Fruit fly (Drosophila melanogaster) whole organism, embryonic: ENCODE data around the gene Cdc5.
A peak's percentile ranks its signal among the peaks of the same experiment; 100 is the strongest.

Experiments used
- Antp ChIP-seq: fragments of 200-800 bp; sonication (Bioruptor generic); optimal IDR thresholded peaks from 3 replicates; lab custom pipeline; 2016; ENCODE audit warnings: missing biosample characterization, missing genetic modification characterization
- B-H2 ChIP-seq: fragments of 200-800 bp; sonication (Bioruptor generic); optimal IDR thresholded peaks from 2 replicates; lab custom pipeline; 2018; ENCODE audit warnings: missing biosample characterization, mild to moderate bottlenecking, missing genetic modification characterization
- CG10147 ChIP-seq: fragments of 200-800 bp; sonication (Bioruptor generic); optimal IDR thresholded peaks from 2 replicates; lab custom pipeline; 2019; ENCODE audit warnings: missing biosample characterization, mild to moderate bottlenecking, missing genetic modification characterization, moderate library complexity
- CG10274 ChIP-seq: fragments of 200-800 bp; sonication (Bioruptor generic); optimal IDR thresholded peaks from 3 replicates; lab custom pipeline; 2017; ENCODE audit warnings: missing biosample characterization, mild to moderate bottlenecking, missing genetic modification characterization
- CG10366 ChIP-seq: fragments of 200-800 bp; sonication (Bioruptor generic); IDR thresholded peaks from 2 replicates; pipeline ENCODE4 v1.3.6; 2022; ENCODE audit warnings: missing biosample characterization, missing genetic modification characterization
- CG10654 ChIP-seq: fragments of 200-800 bp; sonication (Bioruptor generic); optimal IDR thresholded peaks from 2 replicates; lab custom pipeline; 2016; ENCODE audit warnings: missing biosample characterization, missing genetic modification characterization
- CG12391 ChIP-seq: fragments of 200-800 bp; sonication (Bioruptor generic); optimal IDR thresholded peaks from 3 replicates; lab custom pipeline; 2018; ENCODE audit warnings: missing biosample characterization, mild to moderate bottlenecking, missing genetic modification characterization, moderate library complexity
- CG12659 ChIP-seq: fragments of 200-800 bp; sonication (Bioruptor generic); optimal IDR thresholded peaks from 3 replicates; lab custom pipeline; 2017; ENCODE audit warnings: mild to moderate bottlenecking, missing biosample characterization, missing genetic modification reagents, missing genetic modification characterization
- CG13775 ChIP-seq: fragments of 200-800 bp; sonication (Bioruptor generic); optimal IDR thresholded peaks from 3 replicates; lab custom pipeline; 2017; ENCODE audit warnings: missing biosample characterization, mild to moderate bottlenecking, missing genetic modification characterization
- CG15479 ChIP-seq: fragments of 200-800 bp; sonication (Bioruptor generic); optimal IDR thresholded peaks from 3 replicates; lab custom pipeline; 2019; ENCODE audit warnings: missing biosample characterization, mild to moderate bottlenecking, missing genetic modification characterization, moderate library complexity
- CG1602 ChIP-seq: fragments of 200-800 bp; sonication (Bioruptor generic); optimal IDR thresholded peaks from 3 replicates; lab custom pipeline; 2016; ENCODE audit warnings: missing biosample characterization, missing genetic modification characterization
- CG16815 ChIP-seq: fragments of 200-800 bp; sonication (Bioruptor generic); optimal IDR thresholded peaks from 3 replicates; lab custom pipeline; 2017; ENCODE audit warnings: missing biosample characterization, mild to moderate bottlenecking, missing genetic modification characterization
- CG2116 ChIP-seq: fragments of 200-800 bp; sonication (Bioruptor generic); optimal IDR thresholded peaks from 3 replicates; lab custom pipeline; 2018; ENCODE audit warnings: missing biosample characterization, mild to moderate bottlenecking, missing genetic modification characterization
- CG2678 ChIP-seq: fragments of 200-800 bp; sonication (Bioruptor generic); optimal IDR thresholded peaks from 3 replicates; lab custom pipeline; 2019; ENCODE audit warnings: missing biosample characterization, mild to moderate bottlenecking, missing genetic modification characterization, moderate library complexity
- CG31224 ChIP-seq: fragments of 200-800 bp; sonication (Bioruptor generic); IDR thresholded peaks from 2 replicates; pipeline ENCODE4 v1.3.6; 2022; ENCODE audit warnings: missing biosample characterization, missing genetic modification characterization
- CG31441 ChIP-seq: fragments of 200-800 bp; sonication (Bioruptor generic); IDR thresholded peaks from 2 replicates; pipeline ENCODE4 v1.3.6; 2022; ENCODE audit warnings: missing biosample characterization, missing genetic modification characterization
- CG3281 ChIP-seq: fragments of 200-800 bp; sonication (Bioruptor generic); optimal IDR thresholded peaks from 3 replicates; lab custom pipeline; 2017; ENCODE audit warnings: missing biosample characterization, mild to moderate bottlenecking, missing genetic modification characterization
- CG4328 ChIP-seq: fragments of 200-800 bp; sonication (Bioruptor generic); optimal IDR thresholded peaks from 3 replicates; lab custom pipeline; 2017; ENCODE audit warnings: missing biosample characterization, missing genetic modification reagents, missing genetic modification characterization
- CG4617 ChIP-seq: fragments of 200-800 bp; sonication (Bioruptor generic); optimal IDR thresholded peaks from 3 replicates; lab custom pipeline; 2016; ENCODE audit warnings: missing biosample characterization, missing genetic modification characterization, borderline replicate concordance
- CG4730 ChIP-seq: fragments of 200-800 bp; sonication (Bioruptor generic); IDR thresholded peaks from 2 replicates; pipeline ENCODE4 v1.3.6; 2022; ENCODE audit warnings: missing biosample characterization, missing genetic modification characterization
- CG6791 ChIP-seq: fragments of 200-800 bp; sonication (Bioruptor generic); IDR thresholded peaks from 3 replicates; pipeline ENCODE4 v1.3.6; 2022; ENCODE audit warnings: missing biosample characterization, missing genetic modification characterization; ENCODE audit not compliant: partially characterized antibody
- CG9797 ChIP-seq: fragments of 200-800 bp; sonication (Bioruptor generic); optimal IDR thresholded peaks from 3 replicates; lab custom pipeline; 2018; ENCODE audit warnings: missing biosample characterization, mild to moderate bottlenecking, missing genetic modification characterization
- CkIIα-i1 ChIP-seq: fragments of 200-800 bp; sonication (Bioruptor generic); IDR thresholded peaks from 2 replicates; pipeline ENCODE4 v1.3.6; 2022; ENCODE audit warnings: missing biosample characterization, missing genetic modification characterization
- CoRest ChIP-seq: fragments of 200-800 bp; sonication (Bioruptor generic); optimal IDR thresholded peaks from 3 replicates; lab custom pipeline; 2018; ENCODE audit warnings: missing biosample characterization, mild to moderate bottlenecking, missing genetic modification characterization, moderate library complexity
- D19B ChIP-seq: fragments of 200-800 bp; sonication (Bioruptor generic); optimal IDR thresholded peaks from 2 replicates; lab custom pipeline; 2017; ENCODE audit warnings: missing biosample characterization, mild to moderate bottlenecking, missing genetic modification characterization
- Dek ChIP-seq: fragments of 200-800 bp; sonication (Bioruptor generic); optimal IDR thresholded peaks from 3 replicates; lab custom pipeline; 2019; ENCODE audit warnings: missing biosample characterization, mild to moderate bottlenecking, missing genetic modification characterization, moderate library complexity
- Dll ChIP-seq: fragments of 200-800 bp; sonication (Bioruptor generic); IDR thresholded peaks from 4 replicates; pipeline ENCODE4 v1.3.6; 2022; ENCODE audit warnings: missing biosample characterization, missing genetic modification characterization; ENCODE audit not compliant: partially characterized antibody
- Gug ChIP-seq: fragments of 200-800 bp; sonication (Bioruptor generic); IDR thresholded peaks from 4 replicates; pipeline ENCODE4 v1.3.6; 2022; ENCODE audit warnings: missing biosample characterization, missing genetic modification characterization
- HmgZ ChIP-seq: fragments of 200-800 bp; sonication (Bioruptor generic); optimal IDR thresholded peaks from 2 replicates; lab custom pipeline; 2018; ENCODE audit warnings: missing biosample characterization, mild to moderate bottlenecking, missing genetic modification characterization
- Max ChIP-seq: fragments of 200-800 bp; sonication (Bioruptor generic); optimal IDR thresholded peaks from 2 replicates; lab custom pipeline; 2016; ENCODE audit warnings: missing biosample characterization, mild to moderate bottlenecking, missing genetic modification characterization
- NFAT ChIP-seq: fragments of 200-800 bp; sonication (Bioruptor generic); IDR thresholded peaks from 2 replicates; pipeline ENCODE4 v1.3.6; 2022; ENCODE audit warnings: missing biosample characterization, missing genetic modification characterization
- Optix ChIP-seq: fragments of 200-800 bp; sonication (Bioruptor generic); IDR thresholded peaks from 3 replicates; pipeline ENCODE4 v1.3.6; 2022; ENCODE audit warnings: missing biosample characterization, missing genetic modification characterization
- Rx ChIP-seq: fragments of 200-800 bp; sonication (Bioruptor generic); IDR thresholded peaks from 2 replicates; pipeline ENCODE4 v1.3.6; 2022; ENCODE audit warnings: missing biosample characterization, missing genetic modification characterization
- bab2 ChIP-seq: fragments of 200-800 bp; sonication (Bioruptor generic); optimal IDR thresholded peaks from 2 replicates; lab custom pipeline; 2016; ENCODE audit warnings: missing biosample characterization, missing genetic modification characterization
- fd3F ChIP-seq: fragments of 200-800 bp; sonication (Bioruptor generic); optimal IDR thresholded peaks from 2 replicates; lab custom pipeline; 2018; ENCODE audit warnings: missing biosample characterization, mild to moderate bottlenecking, missing genetic modification characterization, moderate library complexity
- gfzf ChIP-seq: fragments of 200-800 bp; sonication (Bioruptor generic); optimal IDR thresholded peaks from 2 replicates; lab custom pipeline; 2016; ENCODE audit warnings: missing biosample characterization, mild to moderate bottlenecking, missing genetic modification characterization, moderate library complexity
- hbn ChIP-seq: fragments of 200-800 bp; sonication (Bioruptor generic); IDR thresholded peaks from 2 replicates; pipeline ENCODE4 v1.3.6; 2022; ENCODE audit warnings: missing biosample characterization, missing genetic modification characterization; ENCODE audit not compliant: partially characterized antibody
- her ChIP-seq: fragments of 200-800 bp; sonication (Bioruptor generic); optimal IDR thresholded peaks from 2 replicates; lab custom pipeline; 2016; ENCODE audit warnings: missing biosample characterization, missing genetic modification characterization
- insv ChIP-seq, 2 experiments: fragments of 200-800 bp; sonication (Bioruptor generic); optimal IDR thresholded peaks; 3 replicates each; lab custom pipeline; 2016 to 2018; ENCODE audit warnings: missing biosample characterization in 2 of 2, missing genetic modification characterization in 2 of 2
- lov ChIP-seq, 2 experiments: fragments of 200-800 bp in 1 of 2; fragments of >200 bp in 1 of 2; sonication (Bioruptor generic) in 1 of 2; IDR thresholded peaks in 1 of 2; optimal IDR thresholded peaks in 1 of 2; 2 replicates in 1 of 2; 3 replicates in 1 of 2; pipeline versions ENCODE4 v1.3.6 to Lab custom; 2017 to 2022; ENCODE audit warnings: missing biosample characterization in 1 of 2, missing genetic modification characterization in 1 of 2
- mld ChIP-seq: fragments of 200-800 bp; sonication (Bioruptor generic); IDR thresholded peaks from 3 replicates; pipeline ENCODE4 v1.3.6; 2022; ENCODE audit warnings: missing biosample characterization, missing genetic modification characterization; ENCODE audit not compliant: partially characterized antibody
- pros ChIP-seq: fragments of 200-800 bp; sonication (Bioruptor generic); optimal IDR thresholded peaks from 3 replicates; lab custom pipeline; 2019; ENCODE audit warnings: missing biosample characterization, mild to moderate bottlenecking, missing genetic modification characterization, moderate library complexity
- sc ChIP-seq, 3 experiments: fragments of >200 bp in 2 of 3; fragments of 200-800 bp in 1 of 3; sonication (Bioruptor generic) in 1 of 3; optimal IDR thresholded peaks; 2 replicates in 2 of 3; 3 replicates in 1 of 3; lab custom pipeline; 2017; ENCODE audit warnings: mild to moderate bottlenecking in 1 of 3, missing biosample characterization in 1 of 3, missing genetic modification characterization in 1 of 3, missing genetic modification reagents in 1 of 3
- sd ChIP-seq: fragments of 200-800 bp; sonication (Bioruptor generic); optimal IDR thresholded peaks from 3 replicates; lab custom pipeline; 2018; ENCODE audit warnings: missing biosample characterization, mild to moderate bottlenecking, missing genetic modification characterization, moderate library complexity
- seq ChIP-seq: fragments of 200-800 bp; sonication (Bioruptor generic); IDR thresholded peaks from 2 replicates; pipeline ENCODE4 v1.3.6; 2022; ENCODE audit warnings: missing biosample characterization, missing genetic modification characterization
- unpg ChIP-seq: fragments of 200-800 bp; sonication (Bioruptor generic); optimal IDR thresholded peaks from 3 replicates; lab custom pipeline; 2018; ENCODE audit warnings: missing biosample characterization, mild to moderate bottlenecking, missing genetic modification characterization, moderate library complexity
- yki ChIP-seq: fragments of >200 bp; optimal IDR thresholded peaks from 3 replicates; lab custom pipeline; 2018

The Cdc5 gene

DNA sequence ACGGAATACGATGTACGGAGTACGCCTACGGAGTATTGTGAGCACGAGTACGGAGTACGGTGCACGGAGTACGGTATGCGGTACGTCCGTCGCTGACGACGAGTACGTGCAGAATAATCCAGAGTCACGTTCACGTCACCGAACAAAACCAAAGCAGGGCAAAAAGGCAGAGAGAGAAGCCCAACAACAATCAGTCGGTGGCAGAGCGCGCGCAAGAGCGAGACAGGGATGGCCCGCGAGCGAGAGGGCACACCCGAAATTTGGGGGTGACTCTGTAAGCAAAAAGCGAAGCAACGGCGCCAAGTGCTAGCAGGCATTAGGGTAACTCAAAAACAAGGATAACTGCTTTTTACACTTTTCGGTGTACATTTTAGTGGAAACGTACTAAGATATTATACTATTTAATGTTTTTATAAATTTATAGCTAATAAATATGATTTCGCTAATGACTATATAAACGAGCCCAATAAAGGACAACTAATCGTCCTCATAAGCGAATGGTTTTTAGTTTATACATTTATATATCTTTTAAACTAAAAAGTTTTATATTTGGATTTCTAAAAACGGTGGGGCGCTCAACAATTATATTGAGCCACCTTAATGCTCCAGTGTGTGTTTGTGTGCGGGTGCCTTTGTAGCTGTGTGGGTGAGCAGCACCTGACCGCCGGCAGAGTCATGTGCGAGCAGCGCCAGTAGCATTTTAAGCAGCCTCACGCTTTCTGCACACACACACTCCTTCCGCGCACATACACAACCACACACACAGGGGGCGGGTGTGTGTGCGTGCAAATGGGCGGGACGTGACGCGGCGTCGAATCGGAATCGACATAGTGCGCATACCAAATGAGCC, 16.3 kb upstream of the Cdc5 start (continued):
- TF ChIP-seq CG15479 (GFP tag; lab: Kevin White, UChicago) (no peak), gfzf (no peak), CG4328 (GFP tag; lab: Kevin White, UChicago) (peak; percentile 91), CG4617 (peak; percentile 35), CG2116 (peak; percentile 66), her (no peak), Rx (GFP tag; lab: Robert Waterston, UW) (peak; percentile 54), fd3F (GFP tag; lab: Kevin White, UChicago) (peak; percentile 88), NFAT (GFP tag; lab: Robert Waterston, UW) (no peak), yki (no peak), B-H2 (peak; percentile 89), CG1602 (GFP tag; lab: Kevin White, UChicago) (peak; percentile 76), Gug (GFP tag; lab: Robert Waterston, UW) (peak; percentile 43; the same call in 1 of the 4 replicates), CG2678 (peak; percentile 97), CG3281 (GFP tag; lab: Kevin White, UChicago) (peak; percentile 96), CG12391 (tag; lab: Kevin White, UChicago) (peak; percentile 94), CG10654 (peak; percentile 73), CoRest (tag; lab: Kevin White, UChicago) (peak; percentile 91), sc (optimal IDR thresholded peaks at IDR 0.05; lab: Kevin White, UChicago) (no peak), sc (GFP tag; optimal IDR thresholded peaks at IDR 0.05; lab: Kevin White, UChicago) (peak; percentile 88), lov (optimal IDR thresholded peaks at IDR 0.05; lab: Kevin White, UChicago) (no peak), lov (GFP tag; IDR thresholded peaks at IDR 0.05; lab: Robert Waterston, UW) (no peak), Max (GFP tag; lab: Kevin White, UChicago) (peak; percentile 74), CG13775 (GFP tag; lab: Kevin White, UChicago) (peak; percentile 86), pros (peak; percentile 43), D19B (GFP tag; lab: Kevin White, UChicago) (peak; percentile 74), Dll (GFP tag; lab: Robert Waterston, UW) (no peak), Optix (GFP tag; lab: Robert Waterston, UW) (no peak), CG10366 (GFP tag; lab: Robert Waterston, UW) (peak; percentile 71), HmgZ (tag; lab: Kevin White, UChicago) (peak; percentile 66), Dek (tag; lab: Kevin White, UChicago) (peak; percentile 90), mld (0 out of 3 replicates have a peak, but pooled peaks have one; percentile 34), CG10147 (peak; percentile 95), CG10274 (peak; percentile 71), CG4730 (GFP tag; lab: Robert Waterston, UW) (peak; percentile 68), insv (GFP tag; optimal IDR thresholded peaks at IDR 0.05; lab: Kevin White, UChicago) (peak in 1 of 2 experiments; percentile 67), CG12659 (GFP tag; lab: Kevin White, UChicago) (peak; percentile 93), sd (no peak), CG16815 (GFP tag; lab: Kevin White, UChicago) (peak; percentile 88), Antp (GFP tag; lab: Kevin White, UChicago) (no peak), seq (GFP tag; lab: Robert Waterston, UW) (peak; percentile 78), CG6791 (no peak), unpg (GFP tag; lab: Kevin White, UChicago) (peak; percentile 95), CG9797 (GFP tag; lab: Kevin White, UChicago) (peak; percentile 18), CkIIα-i1 (GFP tag; lab: Robert Waterston, UW) (no peak), bab2 (GFP tag; lab: Kevin White, UChicago) (peak; percentile 9), CG31224 (GFP tag; lab: Robert Waterston, UW) (peak; percentile 45), CG31441 (GFP tag; lab: Robert Waterston, UW) (peak; percentile 97), hbn (GFP tag; lab: Robert Waterston, UW) (no peak)
